Fruit fly (Drosophila melanogaster) whole organism, pupa: ENCODE data around the gene santa-maria.

Experiments used
- CG13204 ChIP-seq: fragments of 200-800 bp; sonication (Bioruptor generic); optimal IDR thresholded peaks from 2 replicates; lab custom pipeline; 2018; ENCODE audit warnings: missing biosample characterization, mild to moderate bottlenecking, missing genetic modification characterization, moderate library complexity
- CG17806 ChIP-seq: fragments of 200-800 bp; sonication (Bioruptor generic); optimal IDR thresholded peaks from 2 replicates; lab custom pipeline; 2018; ENCODE audit warnings: missing biosample characterization, mild to moderate bottlenecking, missing genetic modification characterization, moderate library complexity
- CG4496 ChIP-seq: fragments of 200-800 bp; sonication (Bioruptor generic); IDR thresholded peaks from 3 replicates; pipeline ENCODE4 v1.3.6; 2022; ENCODE audit warnings: missing biosample characterization, missing genetic modification characterization
- CG8159 ChIP-seq: fragments of 200-800 bp; sonication (Bioruptor generic); optimal IDR thresholded peaks from 3 replicates; lab custom pipeline; 2018; ENCODE audit warnings: missing biosample characterization, mild to moderate bottlenecking, missing genetic modification characterization, moderate library complexity
- Ets98B ChIP-seq: fragments of 200-800 bp; sonication (Bioruptor generic); IDR thresholded peaks from 2 replicates; pipeline ENCODE4 v1.3.6; 2022; ENCODE audit warnings: missing biosample characterization, missing genetic modification characterization
- Pif1B ChIP-seq: fragments of 200-800 bp; sonication (Bioruptor generic); optimal IDR thresholded peaks from 3 replicates; lab custom pipeline; 2016; ENCODE audit warnings: missing biosample characterization, missing genetic modification characterization
- Snoo ChIP-seq: fragments of 200-800 bp; sonication (Bioruptor generic); optimal IDR thresholded peaks from 3 replicates; lab custom pipeline; 2017; ENCODE audit warnings: missing biosample characterization, mild to moderate bottlenecking, missing genetic modification characterization, inconsistent platforms
- rn ChIP-seq: fragments of 200-800 bp; sonication (Bioruptor generic); IDR thresholded peaks from 2 replicates; pipeline ENCODE4 v1.3.6; 2022; ENCODE audit warnings: missing biosample characterization, missing genetic modification characterization

- TF ChIP-seq Snoo, result peak; percentile 91
- TF ChIP-seq rn (GFP tag; lab: Robert Waterston, UW), result 0 out of 2 replicates have a peak, but pooled peaks have one; percentile 6
- TF ChIP-seq CG8159 (tag; lab: Kevin White, UChicago), result peak; percentile 83
- peak; percentile 76 for TF ChIP-seq Ets98B (GFP tag; lab: Robert Waterston, UW)
- TF ChIP-seq CG4496 (GFP tag; lab: Robert Waterston, UW), result peak; percentile 82
- TF ChIP-seq CG13204 (GFP tag; lab: Kevin White, UChicago), result peak; percentile 80
- peak; percentile 16 for TF ChIP-seq Pif1B (GFP tag; lab: Kevin White, UChicago)
- TF ChIP-seq CG17806 (tag; lab: Kevin White, UChicago), result peak; percentile 64
Measured at dm6 chr2L:7422429-7423283, 28.4 kb downstream of the santa-maria start.
